Fruit fly (Drosophila melanogaster): Measurements from ENCODE around the gene CG13901.

The CG13901 gene

DNA sequence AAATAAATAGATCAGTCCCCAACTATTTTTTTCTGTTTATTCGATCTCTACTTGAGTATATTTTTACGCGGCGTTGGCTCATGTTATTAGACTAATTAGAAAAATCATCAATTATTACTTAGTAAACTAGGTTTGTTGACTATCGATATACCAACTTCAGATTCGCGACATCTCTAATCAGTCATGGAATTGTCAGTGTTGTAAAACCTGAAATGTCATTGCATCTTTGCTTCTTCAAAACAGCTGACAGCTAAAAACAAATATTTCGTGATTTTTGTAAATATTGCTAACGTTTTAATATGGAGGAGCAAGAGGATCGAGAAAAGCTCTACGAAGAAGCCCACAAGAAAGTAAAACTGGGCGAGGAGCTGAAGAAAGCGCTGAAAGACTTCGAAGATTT is 3.7 kb downstream of the CG13901 start, which contains the start of gene CG42553 (continued):
- TF ChIP-seq Asciz (GFP tag; optimal IDR thresholded peaks at IDR 0.05) = no peak
- TF ChIP-seq chif (GFP tag; optimal IDR thresholded peaks at IDR 0.05) = no peak
- peak; percentile 32; the same call in 1 of the 2 replicates for TF ChIP-seq CG3847 (GFP tag; IDR thresholded peaks at IDR 0.05)
- no peak for TF ChIP-seq ken (GFP tag; IDR thresholded peaks at IDR 0.05)
- no peak for TF ChIP-seq Ets65A (GFP tag)
- no peak for TF ChIP-seq sr (GFP tag; IDR thresholded peaks at IDR 0.05)
- no peak for TF ChIP-seq Oli (tag; optimal IDR thresholded peaks at IDR 0.05)
- no peak for TF ChIP-seq CG12769 (tag; optimal IDR thresholded peaks at IDR 0.05)
- no peak for TF ChIP-seq Myb (GFP tag; optimal IDR thresholded peaks at IDR 0.05)
- no peak for TF ChIP-seq D19B (GFP tag; optimal IDR thresholded peaks at IDR 0.05)
- no peak for TF ChIP-seq sd (tag; optimal IDR thresholded peaks at IDR 0.05)
- no peak for TF ChIP-seq Poxn (GFP tag; IDR thresholded peaks at IDR 0.05)
- TF ChIP-seq Nf-YA (GFP tag; IDR thresholded peaks at IDR 0.05) = no peak
- no peak for TF ChIP-seq seq (GFP tag; IDR thresholded peaks at IDR 0.05)
- TF ChIP-seq CG18476 (GFP tag; optimal IDR thresholded peaks at IDR 0.05) = no peak
- no peak for TF ChIP-seq Gug (GFP tag; IDR thresholded peaks at IDR 0.05)
- TF ChIP-seq her (GFP tag; optimal IDR thresholded peaks at IDR 0.05) = no peak
- no peak for TF ChIP-seq prd (optimal IDR thresholded peaks at IDR 0.05)
- no peak for TF ChIP-seq prd (GFP tag; IDR thresholded peaks at IDR 0.05)
- no peak for TF ChIP-seq CG3065 (GFP tag; optimal IDR thresholded peaks at IDR 0.05)
- TF ChIP-seq CG6272 (GFP tag; IDR thresholded peaks at IDR 0.05) = no peak
- TF ChIP-seq disco-r (GFP tag; optimal IDR thresholded peaks at IDR 0.05) = no peak
- no peak; the same call in 1 of the 2 replicates for TF ChIP-seq CG42726 (GFP tag; IDR thresholded peaks at IDR 0.05; ENCODE audit: partially characterized antibody)
- TF ChIP-seq Six4 (GFP tag; optimal IDR thresholded peaks at IDR 0.05) = no peak
- TF ChIP-seq fd102C (GFP tag; optimal IDR thresholded peaks at IDR 0.05) = no peak
- TF ChIP-seq Adf1 (GFP tag; IDR thresholded peaks at IDR 0.05) = no peak
- no peak for TF ChIP-seq CG34422 (GFP tag; IDR thresholded peaks at IDR 0.05)
- TF ChIP-seq Atf6 (GFP tag; IDR thresholded peaks at IDR 0.05) = no peak
- TF ChIP-seq Dek (tag; optimal IDR thresholded peaks at IDR 0.05) = no peak
- no peak for TF ChIP-seq hb (GFP tag; IDR thresholded peaks at IDR 0.05; ENCODE audit: partially characterized antibody)
- TF ChIP-seq pzg (GFP tag; optimal IDR thresholded peaks at IDR 0.05) = peak; percentile 52
- no peak for TF ChIP-seq pita (GFP tag; optimal IDR thresholded peaks at IDR 0.05)
- no peak for TF ChIP-seq ewg (GFP tag; optimal IDR thresholded peaks at IDR 0.05)
- no peak for TF ChIP-seq Mad (GFP tag; optimal IDR thresholded peaks at IDR 0.05)
- peak; percentile 28; the same call in 1 of the 3 replicates for TF ChIP-seq CG7963 (GFP tag; IDR thresholded peaks at IDR 0.05; ENCODE audit: partially characterized antibody)
- peak; percentile 39; the same call in 1 of the 2 replicates for TF ChIP-seq Scr (GFP tag; IDR thresholded peaks at IDR 0.05; ENCODE audit: partially characterized antibody)
- no peak for TF ChIP-seq CG11723 (GFP tag; optimal IDR thresholded peaks at IDR 0.05)
- no peak for TF ChIP-seq Ptx1 (GFP tag; IDR thresholded peaks at IDR 0.05)
- TF ChIP-seq CG12299 (tag; optimal IDR thresholded peaks at IDR 0.05) = no peak
- no peak for TF ChIP-seq corto (GFP tag; optimal IDR thresholded peaks at IDR 0.05)
- no peak for TF ChIP-seq tgo (GFP tag; IDR thresholded peaks at IDR 0.05)
- TF ChIP-seq CG13287 (GFP tag; IDR thresholded peaks at IDR 0.05; ENCODE audit: partially characterized antibody) = peak; percentile 47
- no peak for TF ChIP-seq CG6254 (GFP tag; optimal IDR thresholded peaks at IDR 0.05)
- TF ChIP-seq luna (GFP tag; optimal IDR thresholded peaks at IDR 0.05) = no peak
- TF ChIP-seq CTCF (GFP tag; optimal IDR thresholded peaks at IDR 0.05) = no peak
- no peak for TF ChIP-seq fd64A (GFP tag; optimal IDR thresholded peaks at IDR 0.05)
- TF ChIP-seq en (GFP tag; optimal IDR thresholded peaks at IDR 0.05) = no peak
- TF ChIP-seq az2 (GFP tag; optimal IDR thresholded peaks at IDR 0.05) = no peak
- TF ChIP-seq CG31441 (GFP tag; IDR thresholded peaks at IDR 0.05) = no peak
- no peak for TF ChIP-seq CG10462 (GFP tag; optimal IDR thresholded peaks at IDR 0.05)
- TF ChIP-seq phol (tag; optimal IDR thresholded peaks at IDR 0.05) = no peak
- TF ChIP-seq CG10321 (GFP tag; IDR thresholded peaks at IDR 0.05) = no peak
- no peak for TF ChIP-seq Dip2 (GFP tag; IDR thresholded peaks at IDR 0.05)

All from whole organism, embryonic.